Fruit fly (Drosophila melanogaster) whole organism, wandering third instar larva: Measurements from ENCODE around the gene CG6656.

Experiments used
- Abd-B ChIP-seq: fragments of >200 bp; optimal IDR thresholded peaks from 2 replicates; lab custom pipeline; 2017; ENCODE audit warnings: missing biosample characterization, missing genetic modification characterization
- CG9705 ChIP-seq: fragments of 200-800 bp; sonication (Bioruptor generic); optimal IDR thresholded peaks from 2 replicates; lab custom pipeline; 2018; ENCODE audit warnings: missing biosample characterization, mild to moderate bottlenecking, missing genetic modification characterization
- CrebA ChIP-seq: fragments of 200-800 bp; sonication (Bioruptor generic); optimal IDR thresholded peaks from 2 replicates; lab custom pipeline; 2016; ENCODE audit warnings: missing biosample characterization, mild to moderate bottlenecking, missing genetic modification characterization, borderline replicate concordance
- Dif ChIP-seq: fragments of 200-275, 200-300 bp; sonication (Bioruptor generic); optimal IDR thresholded peaks from 2 replicates; lab custom pipeline; 2018; ENCODE audit warnings: missing biosample characterization, missing genetic modification characterization; ENCODE audit not compliant: partially characterized antibody
- HLH106 ChIP-seq: fragments of 200-800 bp; optimal IDR thresholded peaks from 3 replicates; lab custom pipeline; 2019; ENCODE audit warnings: missing biosample characterization, mild to moderate bottlenecking, missing genetic modification characterization, moderate library complexity
- Hnf4 ChIP-seq: fragments of 200-800 bp; sonication (Bioruptor generic); optimal IDR thresholded peaks from 2 replicates; lab custom pipeline; 2016; ENCODE audit warnings: missing biosample characterization, mild to moderate bottlenecking, missing genetic modification characterization
- Hr78 ChIP-seq: fragments of >200 bp; optimal IDR thresholded peaks from 2 replicates; lab custom pipeline; 2017; ENCODE audit warnings: missing biosample characterization, missing genetic modification characterization
- Hr83 ChIP-seq: fragments of 200-300 bp; sonication (Bioruptor generic); optimal IDR thresholded peaks from 2 replicates; lab custom pipeline; 2016; ENCODE audit warnings: missing biosample characterization, mild to moderate bottlenecking, missing genetic modification characterization, moderate library complexity; ENCODE audit not compliant: poor library complexity, severe bottlenecking
- Jra ChIP-seq: sonication (Bioruptor generic); optimal IDR thresholded peaks from 2 replicates; lab custom pipeline; 2016; ENCODE audit warnings: missing biosample characterization, missing genetic modification characterization
- Mio ChIP-seq: sonication (Bioruptor generic); optimal IDR thresholded peaks from 2 replicates; lab custom pipeline; 2016; ENCODE audit warnings: missing biosample characterization, missing genetic modification characterization
- Myc ChIP-seq: fragments of >200 bp; optimal IDR thresholded peaks from 2 replicates; lab custom pipeline; 2017
- OdsH ChIP-seq: fragments of 200-800 bp; sonication (Bioruptor generic); optimal IDR thresholded peaks from 2 replicates; lab custom pipeline; 2016; ENCODE audit warnings: missing biosample characterization, mild to moderate bottlenecking, missing genetic modification characterization
- Sp1 ChIP-seq: fragments of 200-800 bp; sonication (Bioruptor generic); optimal IDR thresholded peaks from 3 replicates; lab custom pipeline; 2019; ENCODE audit warnings: missing biosample characterization, mild to moderate bottlenecking, missing genetic modification characterization, moderate library complexity
- Vsx2 ChIP-seq: fragments of 200-300, 225-300 bp; sonication (Bioruptor generic); optimal IDR thresholded peaks from 2 replicates; lab custom pipeline; 2018; ENCODE audit warnings: missing biosample characterization, missing genetic modification characterization; ENCODE audit not compliant: partially characterized antibody
- br ChIP-seq: fragments of 200-800 bp; sonication (Bioruptor generic); optimal IDR thresholded peaks from 2 replicates; lab custom pipeline; 2016; ENCODE audit warnings: missing biosample characterization, missing genetic modification characterization
- brk ChIP-seq: fragments of 200-800 bp; sonication (Bioruptor generic); optimal IDR thresholded peaks from 2 replicates; lab custom pipeline; 2016; ENCODE audit warnings: missing biosample characterization, mild to moderate bottlenecking, missing genetic modification characterization
- dl ChIP-seq, 2 experiments: fragments of 175-275, 200-275 bp in 1 of 2; fragments of 200-275 bp in 1 of 2; sonication (Bioruptor generic); optimal IDR thresholded peaks; lab custom pipeline; 2018; ENCODE audit warnings: mild to moderate bottlenecking in 2 of 2, missing biosample characterization in 2 of 2, missing genetic modification characterization in 2 of 2, moderate library complexity in 2 of 2; ENCODE audit not compliant: partially characterized antibody in 2 of 2, insufficient read depth in 1 of 2
- dmrt93B ChIP-seq: fragments of 200-800 bp; sonication (Bioruptor generic); optimal IDR thresholded peaks from 2 replicates; lab custom pipeline; 2018; ENCODE audit warnings: missing biosample characterization, mild to moderate bottlenecking, missing genetic modification characterization
- dsf ChIP-seq: sonication (Bioruptor generic); optimal IDR thresholded peaks from 2 replicates; lab custom pipeline; 2016; ENCODE audit warnings: missing biosample characterization, missing genetic modification characterization, borderline replicate concordance
- ey ChIP-seq: fragments of 200-800 bp; sonication (Bioruptor generic); optimal IDR thresholded peaks from 2 replicates; lab custom pipeline; 2016; ENCODE audit warnings: missing biosample characterization, missing genetic modification characterization
- foxo ChIP-seq, 2 experiments: fragments of 200-800 bp; sonication (Bioruptor generic); optimal IDR thresholded peaks; 2 replicates in 1 of 2; 3 replicates in 1 of 2; lab custom pipeline; 2016 to 2017; ENCODE audit warnings: missing biosample characterization in 2 of 2, missing genetic modification characterization in 2 of 2
- jim ChIP-seq: fragments of 175-275, 200-325 bp; sonication (Bioruptor generic); optimal IDR thresholded peaks from 2 replicates; lab custom pipeline; 2016; ENCODE audit warnings: missing biosample characterization, mild to moderate bottlenecking, missing genetic modification characterization
- lola ChIP-seq: fragments of >200 bp; optimal IDR thresholded peaks from 2 replicates; lab custom pipeline; 2017; ENCODE audit warnings: missing biosample characterization, missing genetic modification characterization
- pan ChIP-seq: fragments of >200 bp; optimal IDR thresholded peaks from 2 replicates; lab custom pipeline; 2017
- psq ChIP-seq: fragments of 200-800 bp; sonication (Bioruptor generic); optimal IDR thresholded peaks from 3 replicates; lab custom pipeline; 2017; ENCODE audit warnings: missing biosample characterization, mild to moderate bottlenecking, missing genetic modification characterization, moderate library complexity
- rgr ChIP-seq: fragments of 200-800 bp; sonication (Bioruptor generic); optimal IDR thresholded peaks from 3 replicates; lab custom pipeline; 2016; ENCODE audit warnings: missing biosample characterization, mild to moderate bottlenecking, missing genetic modification characterization
- sage ChIP-seq: fragments of 200-800 bp; sonication (Bioruptor generic); optimal IDR thresholded peaks from 2 replicates; lab custom pipeline; 2016; ENCODE audit warnings: missing biosample characterization, mild to moderate bottlenecking, missing genetic modification characterization
- sv ChIP-seq: fragments of 200-800 bp; sonication (Bioruptor generic); optimal IDR thresholded peaks from 3 replicates; lab custom pipeline; 2016; ENCODE audit warnings: missing biosample characterization, missing genetic modification characterization
- usp ChIP-seq: fragments of >200 bp; optimal IDR thresholded peaks from 2 replicates; lab custom pipeline; 2017; ENCODE audit warnings: missing biosample characterization, missing genetic modification characterization
- woc ChIP-seq: sonication (Bioruptor generic); optimal IDR thresholded peaks from 2 replicates; lab custom pipeline; 2016; ENCODE audit warnings: missing biosample characterization, mild to moderate bottlenecking, missing genetic modification characterization

The CG6656 gene

DNA sequence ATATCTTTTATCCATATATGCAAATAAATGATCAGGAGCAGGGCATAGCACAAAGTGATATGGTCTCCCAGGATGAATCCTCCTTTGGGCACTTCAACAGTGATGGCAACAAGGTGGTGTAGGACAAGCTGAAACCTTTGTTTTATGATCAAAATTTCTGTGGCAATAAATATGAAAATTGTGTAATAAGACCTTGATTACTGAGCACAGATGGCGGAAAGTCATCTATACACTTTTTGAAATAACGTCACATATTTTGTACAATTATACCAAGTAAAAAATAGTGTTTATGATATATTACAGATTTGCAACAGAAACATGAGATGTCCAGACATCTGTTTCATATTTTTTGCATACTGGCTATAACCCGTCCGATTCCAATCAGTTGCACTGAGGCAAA lies 5.4 kb downstream of the CG6656 start, which contains the start of gene CG31465:
Gene CG31465, plus strand, starts transcription at position 301 of the 400 bp plus-strand sequence.
- TF ChIP-seq sv (GFP tag; lab: Kevin White, UChicago), result no peak
- no peak for TF ChIP-seq dl (GFP tag; optimal IDR thresholded peaks at IDR 0.05; lab: Kevin White, UChicago; ENCODE audit: insufficient read depth in 1 of 2, partially characterized antibody in 2 of 2)
- no peak for TF ChIP-seq CrebA (GFP tag; lab: Kevin White, UChicago)
- TF ChIP-seq jim, result no peak
- no peak for TF ChIP-seq Myc
- no peak for TF ChIP-seq woc (GFP tag; lab: Kevin White, UChicago)
- TF ChIP-seq lola (GFP tag; lab: Kevin White, UChicago), result no peak
- TF ChIP-seq Hr83 (GFP tag; lab: Kevin White, UChicago), result no peak
- no peak for TF ChIP-seq foxo (GFP tag; optimal IDR thresholded peaks at IDR 0.05; lab: Kevin White, UChicago)
- TF ChIP-seq ey (GFP tag; lab: Kevin White, UChicago), result no peak
- no peak for TF ChIP-seq sage (GFP tag; lab: Kevin White, UChicago)
- no peak for TF ChIP-seq dsf
- TF ChIP-seq Hr78 (GFP tag; lab: Kevin White, UChicago), result no peak

DNA sequence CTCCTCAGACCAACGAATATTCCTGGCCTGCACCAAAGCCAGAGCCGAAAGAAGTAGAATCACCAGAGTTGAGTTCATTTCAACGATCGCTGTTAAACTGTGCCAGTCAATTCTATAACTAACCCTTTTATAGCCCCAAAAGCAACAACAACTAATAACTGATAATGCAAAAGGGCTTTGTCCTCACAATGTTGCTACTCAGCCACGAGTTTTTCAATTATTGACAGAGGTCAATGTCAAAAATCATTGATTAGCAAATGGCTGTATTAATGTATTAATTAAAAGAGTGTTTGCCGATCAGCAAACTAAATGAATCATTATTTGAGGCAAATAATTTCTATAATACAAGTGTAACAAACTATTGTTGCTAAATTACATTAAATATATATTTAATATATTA lies 9.3 kb downstream of the CG6656 start, which contains the start of gene fit:
Gene fit, minus strand, starts transcription at position 101 of the 400 bp plus-strand sequence.
- TF ChIP-seq br (GFP tag; lab: Kevin White, UChicago) (no peak), Hr78 (GFP tag; lab: Kevin White, UChicago) (no peak), psq (GFP tag; lab: Kevin White, UChicago) (no peak), CrebA (GFP tag; lab: Kevin White, UChicago) (no peak), Jra (no peak), Myc (no peak), dmrt93B (GFP tag; lab: Kevin White, UChicago) (no peak), sv (GFP tag; lab: Kevin White, UChicago) (no peak), Hnf4 (no peak), ey (GFP tag; lab: Kevin White, UChicago) (no peak), woc (GFP tag; lab: Kevin White, UChicago) (no peak), Abd-B (GFP tag; lab: Kevin White, UChicago) (no peak), sage (GFP tag; lab: Kevin White, UChicago) (no peak), jim (no peak), dl (GFP tag; optimal IDR thresholded peaks at IDR 0.05; lab: Kevin White, UChicago; ENCODE audit: insufficient read depth in 1 of 2, partially characterized antibody in 2 of 2) (no peak)

DNA sequence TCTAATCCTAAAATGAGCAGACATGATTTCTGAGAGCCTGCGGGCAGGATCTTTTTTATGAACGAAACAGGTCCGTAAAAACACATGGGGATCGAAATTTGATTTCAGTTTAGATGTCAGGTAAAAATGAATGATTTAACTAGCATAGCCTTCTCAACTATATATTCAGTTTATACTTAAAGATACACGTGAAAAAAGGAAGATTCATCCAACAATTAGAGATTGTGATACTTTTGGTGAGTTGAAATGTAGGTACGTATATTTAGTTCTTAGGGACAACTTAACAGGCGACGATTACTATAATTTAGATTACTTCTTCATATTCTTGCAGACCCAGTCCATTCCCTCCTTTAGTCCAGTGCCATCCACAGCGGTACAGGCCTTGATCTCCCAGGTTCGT lies 10.4 kb downstream of the CG6656 start, which contains the start of gene CG17819:
Gene CG17819, minus strand, starts transcription at position 101 of the 400 bp plus-strand sequence.
- TF ChIP-seq lola (GFP tag; lab: Kevin White, UChicago) (no peak), Vsx2 (GFP tag; lab: Kevin White, UChicago) (no peak), Dif (GFP tag; lab: Kevin White, UChicago) (no peak), OdsH (GFP tag; lab: Kevin White, UChicago) (no peak), Jra (no peak), foxo (GFP tag; optimal IDR thresholded peaks at IDR 0.05; lab: Kevin White, UChicago) (no peak), Hr83 (GFP tag; lab: Kevin White, UChicago) (no peak), HLH106 (tag; lab: Kevin White, UChicago) (no peak), usp (GFP tag; lab: Kevin White, UChicago) (no peak), pan (lab: Kevin White, UChicago) (no peak), Myc (no peak), br (GFP tag; lab: Kevin White, UChicago) (no peak), rgr (GFP tag; lab: Kevin White, UChicago) (no peak), brk (GFP tag; lab: Kevin White, UChicago) (no peak), Mio (GFP tag; lab: Kevin White, UChicago) (no peak), woc (GFP tag; lab: Kevin White, UChicago) (no peak), Sp1 (GFP tag; lab: Kevin White, UChicago) (no peak)

DNA sequence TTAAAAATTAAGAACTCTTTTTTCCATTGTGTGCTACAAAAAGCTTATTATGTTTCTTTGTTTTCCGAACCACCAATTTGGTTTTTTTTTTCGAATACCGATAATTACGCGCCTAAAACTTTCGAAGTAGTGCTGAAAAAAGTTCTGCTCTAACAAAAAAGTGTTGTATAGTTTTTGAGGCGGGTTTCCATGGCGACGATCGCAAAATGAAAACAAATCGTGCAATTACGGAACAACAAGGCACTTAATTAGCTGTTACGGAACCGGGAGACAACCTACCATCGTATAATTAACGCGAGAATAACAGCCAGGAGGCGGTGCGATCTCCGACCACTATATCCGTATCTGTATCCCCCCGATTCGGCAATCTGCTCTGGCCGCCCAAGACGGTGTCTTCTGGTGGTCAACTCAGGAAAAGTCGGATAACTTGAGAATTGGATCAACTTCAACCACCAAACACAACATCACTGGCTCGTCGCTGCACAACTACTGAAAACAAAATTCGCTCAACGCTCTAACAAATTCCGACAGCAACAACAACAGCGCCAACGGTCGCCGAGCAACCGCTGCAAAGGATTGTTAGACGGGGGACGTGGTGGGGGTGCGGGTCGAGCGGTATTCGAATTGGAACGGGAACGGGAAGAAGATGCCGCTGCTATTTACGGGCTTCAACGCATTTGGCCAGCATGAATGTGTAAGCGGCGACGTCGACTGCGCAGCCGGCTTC lies 11.9 kb downstream of the CG6656 start, which contains the start of the genes CG6678 and dnd:
Gene CG6678, plus strand, starts transcription at position 169 of the 727 bp plus-strand sequence.
Gene dnd, minus strand, starts transcription at position 495 of the 727 bp plus-strand sequence.
- TF ChIP-seq Hnf4 (peak; percentile 24), CG9705 (no peak), foxo (GFP tag; optimal IDR thresholded peaks at IDR 0.05; lab: Kevin White, UChicago) (no peak), ey (GFP tag; lab: Kevin White, UChicago) (no peak), dl (GFP tag; optimal IDR thresholded peaks at IDR 0.05; lab: Kevin White, UChicago; ENCODE audit: insufficient read depth in 1 of 2, partially characterized antibody in 2 of 2) (no peak), Mio (GFP tag; lab: Kevin White, UChicago) (no peak), usp (GFP tag; lab: Kevin White, UChicago) (no peak), Vsx2 (GFP tag; lab: Kevin White, UChicago) (peak; percentile 80)
- TF ChIP-seq, all 38 proteins: peak for 2
